Worm (Caenorhabditis elegans) whole organism, L3 larva: ENCODE results near the gene F53H4.3.
A peak's percentile ranks its signal among the peaks of the same experiment; 100 is the strongest.

Source experiments
- nfya-1 ChIP-seq: sonication (generic microtip); optimal IDR thresholded peaks from 2 replicates; lab custom pipeline; 2017; ENCODE audit warnings: missing genetic modification characterization, mild to moderate bottlenecking, missing compliant biosample characterization, antibody characterized with exemption, moderate library complexity; ENCODE audit not compliant: insufficient read depth
- nhr-12 ChIP-seq: fragments of 150-350 bp; optimal IDR thresholded peaks from 2 replicates; lab custom pipeline; 2014; ENCODE audit warnings: missing biosample characterization, missing genetic modification characterization
- snpc-4 ChIP-seq: fragments of 150-350 bp; optimal IDR thresholded peaks from 2 replicates; lab custom pipeline; 2014; ENCODE audit warnings: missing biosample characterization, missing genetic modification characterization
- unc-39 ChIP-seq: sonication (generic microtip); optimal IDR thresholded peaks from 4 replicates; lab custom pipeline; 2017; ENCODE audit warnings: missing biosample characterization, missing genetic modification characterization
- unc-62 ChIP-seq: fragments of 150-350 bp; sonication (generic microtip); optimal IDR thresholded peaks from 4 replicates; lab custom pipeline; 2014; ENCODE audit warnings: missing biosample characterization, missing genetic modification reagents, missing genetic modification characterization

- TF ChIP-seq snpc-4 (tag; lab: Kevin White, UChicago) = peak; percentile 30
- no peak for TF ChIP-seq unc-39 (tag; lab: Kevin White, UChicago)
- TF ChIP-seq nhr-12 = no peak
- TF ChIP-seq nfya-1 (tag; lab: Kevin White, UChicago) = no peak
- no peak for TF ChIP-seq unc-62 (GFP tag; lab: Kevin White, UChicago)
Measured at ce11 chrX:15892525-15892924, 5.1 kb upstream of the F53H4.3 start.
